Worm (Caenorhabditis elegans) whole organism, mixed stage, embryonic: ENCODE results near the gene F26F4.6.

Source experiments
- blmp-1 ChIP-seq: fragments of 150-350 bp; optimal IDR thresholded peaks from 2 replicates; lab custom pipeline; 2014; ENCODE audit warnings: missing biosample characterization, missing genetic modification characterization
- ces-1 ChIP-seq: fragments of 150-350 bp; optimal IDR thresholded peaks from 2 replicates; lab custom pipeline; 2014; ENCODE audit warnings: missing biosample characterization, missing genetic modification reagents, missing genetic modification characterization
- mep-1 ChIP-seq: fragments of 150-350 bp; optimal IDR thresholded peaks from 2 replicates; lab custom pipeline; 2017; ENCODE audit warnings: missing biosample characterization, missing genetic modification reagents, missing genetic modification characterization, inconsistent platforms
- nhr-12 ChIP-seq: fragments of 150-350 bp; optimal IDR thresholded peaks from 2 replicates; lab custom pipeline; 2014; ENCODE audit warnings: missing biosample characterization, missing genetic modification characterization
- nhr-2 ChIP-seq: fragments of 150-350 bp; optimal IDR thresholded peaks from 2 replicates; lab custom pipeline; 2014; ENCODE audit warnings: missing biosample characterization, missing genetic modification characterization
- nhr-237 ChIP-seq: fragments of 150-350 bp; optimal IDR thresholded peaks from 2 replicates; lab custom pipeline; 2014; ENCODE audit warnings: missing biosample characterization, missing genetic modification characterization
- nhr-76 ChIP-seq: sonication (generic microtip); optimal IDR thresholded peaks from 2 replicates; lab custom pipeline; 2017; ENCODE audit warnings: missing biosample characterization, missing genetic modification characterization
- sem-2 ChIP-seq: fragments of 200-800 bp; sonication (Bioruptor generic); optimal IDR thresholded peaks from 2 replicates; lab custom pipeline; 2018; ENCODE audit warnings: mild to moderate bottlenecking, missing genetic modification characterization, missing compliant biosample characterization
- snpc-4 ChIP-seq: fragments of 150-350 bp; optimal IDR thresholded peaks from 2 replicates; lab custom pipeline; 2014; ENCODE audit warnings: missing biosample characterization, missing genetic modification characterization
- unc-39 ChIP-seq: fragments of 150-350 bp; optimal IDR thresholded peaks from 2 replicates; lab custom pipeline; 2014; ENCODE audit warnings: missing biosample characterization, missing genetic modification characterization

- no peak for TF ChIP-seq nhr-12 (tag; lab: Kevin White, UChicago)
- TF ChIP-seq unc-39 (tag; lab: Kevin White, UChicago), result no peak
- TF ChIP-seq nhr-76 (tag; lab: Kevin White, UChicago), result no peak
- peak; percentile 21 for TF ChIP-seq ces-1 (GFP tag; lab: Kevin White, UChicago)
- TF ChIP-seq mep-1, result no peak
- TF ChIP-seq nhr-237 (tag; lab: Kevin White, UChicago), result no peak
- TF ChIP-seq sem-2 (GFP tag; lab: Kevin White, UChicago), result no peak
- TF ChIP-seq snpc-4 (tag; lab: Kevin White, UChicago), result no peak
- no peak for TF ChIP-seq blmp-1 (tag; lab: Kevin White, UChicago)
- TF ChIP-seq nhr-2 (tag; lab: Kevin White, UChicago), result no peak
Observed at ce11 chrIII:4930154-4930679, 36.8 kb upstream of the F26F4.6 start, which contains the start of gene set-2.
